Fruit fly (Drosophila melanogaster) whole organism, pupa: ENCODE data around the gene CG12104.

ENCODE experiments used
- CG10348 ChIP-seq: fragments of 200-800 bp; sonication (Bioruptor generic); IDR thresholded peaks from 2 replicates; pipeline ENCODE4 v1.3.6; 2022; ENCODE audit warnings: missing biosample characterization, missing genetic modification characterization
- CG12605 ChIP-seq: fragments of 200-800 bp; sonication (Bioruptor generic); IDR thresholded peaks from 2 replicates; pipeline ENCODE4 v1.3.6; 2022; ENCODE audit warnings: missing biosample characterization, missing genetic modification characterization
- CG4496 ChIP-seq: fragments of 200-800 bp; sonication (Bioruptor generic); IDR thresholded peaks from 3 replicates; pipeline ENCODE4 v1.3.6; 2022; ENCODE audit warnings: missing biosample characterization, missing genetic modification characterization
- CG8159 ChIP-seq: fragments of 200-800 bp; sonication (Bioruptor generic); optimal IDR thresholded peaks from 3 replicates; lab custom pipeline; 2018; ENCODE audit warnings: missing biosample characterization, mild to moderate bottlenecking, missing genetic modification characterization, moderate library complexity
- CG8301 ChIP-seq: fragments of 200-800 bp; sonication (Bioruptor generic); optimal IDR thresholded peaks from 2 replicates; lab custom pipeline; 2018; ENCODE audit warnings: missing biosample characterization, mild to moderate bottlenecking, missing genetic modification characterization
- CG9948 ChIP-seq: fragments of 200-800 bp; sonication (Bioruptor generic); optimal IDR thresholded peaks from 2 replicates; lab custom pipeline; 2018; ENCODE audit warnings: missing biosample characterization, mild to moderate bottlenecking, missing genetic modification characterization, moderate library complexity
- Ets98B ChIP-seq: fragments of 200-800 bp; sonication (Bioruptor generic); IDR thresholded peaks from 2 replicates; pipeline ENCODE4 v1.3.6; 2022; ENCODE audit warnings: missing biosample characterization, missing genetic modification characterization
- Snoo ChIP-seq: fragments of 200-800 bp; sonication (Bioruptor generic); optimal IDR thresholded peaks from 3 replicates; lab custom pipeline; 2017; ENCODE audit warnings: missing biosample characterization, mild to moderate bottlenecking, missing genetic modification characterization, inconsistent platforms
- rn ChIP-seq: fragments of 200-800 bp; sonication (Bioruptor generic); IDR thresholded peaks from 2 replicates; pipeline ENCODE4 v1.3.6; 2022; ENCODE audit warnings: missing biosample characterization, missing genetic modification characterization

- TF ChIP-seq CG12605 (GFP tag; lab: Robert Waterston, UW) (no peak), Snoo (tag; lab: Kevin White, UChicago) (no peak), CG9948 (tag; lab: Kevin White, UChicago) (no peak), CG8159 (tag; lab: Kevin White, UChicago) (no peak), CG4496 (GFP tag; lab: Robert Waterston, UW) (no peak), Ets98B (no peak), CG10348 (no peak), CG8301 (tag; lab: Kevin White, UChicago) (no peak), rn (GFP tag; lab: Robert Waterston, UW) (no peak)
These were observed 46.9 kb upstream of the CG12104 start for dm6 chr3L:1649363-1649762.
